Worm (Caenorhabditis elegans) whole organism, late embryonic: Measurements from ENCODE around the gene M163.8.

ENCODE experiments used
- C08G9.2 ChIP-seq: sonication (generic microtip); optimal IDR thresholded peaks from 2 replicates; lab custom pipeline; 2016; ENCODE audit warnings: mild to moderate bottlenecking, missing genetic modification characterization, moderate library complexity, missing compliant biosample characterization
- F13H6.1 ChIP-seq: sonication (generic microtip); optimal IDR thresholded peaks from 2 replicates; lab custom pipeline; 2016; ENCODE audit warnings: missing genetic modification characterization, missing compliant biosample characterization
- K02D7.2 ChIP-seq: sonication (generic microtip); optimal IDR thresholded peaks from 2 replicates; lab custom pipeline; 2017; ENCODE audit warnings: mild to moderate bottlenecking, missing genetic modification characterization, missing compliant biosample characterization
- ahr-1 ChIP-seq: sonication (generic microtip); optimal IDR thresholded peaks from 2 replicates; lab custom pipeline; 2016; ENCODE audit warnings: missing genetic modification characterization, missing compliant biosample characterization
- ama-1 ChIP-seq: fragments of 150-350 bp; optimal IDR thresholded peaks from 2 replicates; lab custom pipeline; 2014
- ceh-18 ChIP-seq: sonication (generic microtip); optimal IDR thresholded peaks from 2 replicates; lab custom pipeline; 2016; ENCODE audit warnings: missing genetic modification characterization, missing compliant biosample characterization
- ceh-2 ChIP-seq: sonication (generic microtip); optimal IDR thresholded peaks from 2 replicates; lab custom pipeline; 2016; ENCODE audit warnings: missing genotype, missing genetic modification characterization, missing compliant biosample characterization
- ceh-22 ChIP-seq: sonication (generic microtip); optimal IDR thresholded peaks from 2 replicates; lab custom pipeline; 2017; ENCODE audit warnings: missing biosample characterization, missing genetic modification characterization
- ceh-24 ChIP-seq: sonication (generic microtip); optimal IDR thresholded peaks from 2 replicates; lab custom pipeline; 2016; ENCODE audit warnings: mild to moderate bottlenecking, missing genetic modification characterization, missing compliant biosample characterization
- ceh-30 ChIP-seq: fragments of 150-350 bp; optimal IDR thresholded peaks from 2 replicates; lab custom pipeline; 2014; ENCODE audit warnings: missing biosample characterization, missing genetic modification characterization
- ceh-34 ChIP-seq: sonication (generic microtip); optimal IDR thresholded peaks from 2 replicates; lab custom pipeline; 2016; ENCODE audit warnings: mild to moderate bottlenecking, missing genetic modification characterization, missing compliant biosample characterization
- ceh-6 ChIP-seq: fragments of 200-800 bp; sonication (Bioruptor generic); optimal IDR thresholded peaks from 2 replicates; lab custom pipeline; 2018; ENCODE audit warnings: mild to moderate bottlenecking, missing genetic modification characterization, missing compliant biosample characterization
- che-1 ChIP-seq: sonication (generic microtip); optimal IDR thresholded peaks from 2 replicates; lab custom pipeline; 2016; ENCODE audit warnings: mild to moderate bottlenecking, missing genetic modification characterization, missing compliant biosample characterization
- dmd-4 ChIP-seq: sonication (generic microtip); optimal IDR thresholded peaks from 2 replicates; lab custom pipeline; 2016; ENCODE audit warnings: borderline replicate concordance, missing genetic modification characterization, missing compliant biosample characterization
- dve-1 ChIP-seq: sonication (generic microtip); optimal IDR thresholded peaks from 2 replicates; lab custom pipeline; 2017; ENCODE audit warnings: antibody characterized with exemption, mild to moderate bottlenecking, missing genetic modification characterization, missing compliant biosample characterization
- elt-2 ChIP-seq: sonication (generic microtip); optimal IDR thresholded peaks from 2 replicates; lab custom pipeline; 2016; ENCODE audit warnings: missing genetic modification reagents, missing genetic modification characterization, missing compliant biosample characterization
- ets-4 ChIP-seq: sonication (generic microtip); optimal IDR thresholded peaks from 2 replicates; lab custom pipeline; 2016; ENCODE audit warnings: missing genetic modification characterization, missing compliant biosample characterization
- eyg-1 ChIP-seq: sonication (generic microtip); optimal IDR thresholded peaks from 2 replicates; lab custom pipeline; 2016; ENCODE audit warnings: missing genotype, missing genetic modification characterization, missing compliant biosample characterization
- fax-1 ChIP-seq: sonication (generic microtip); optimal IDR thresholded peaks from 2 replicates; lab custom pipeline; 2016; ENCODE audit warnings: missing genotype, missing genetic modification characterization, missing compliant biosample characterization
- fkh-10 ChIP-seq: fragments of 150-350 bp; optimal IDR thresholded peaks from 2 replicates; lab custom pipeline; 2014; ENCODE audit warnings: missing biosample characterization, missing genetic modification reagents, missing genetic modification characterization
- fkh-6 ChIP-seq: sonication (generic microtip); optimal IDR thresholded peaks from 2 replicates; lab custom pipeline; 2016; ENCODE audit warnings: missing genetic modification characterization, missing compliant biosample characterization
- hlh-13 ChIP-seq: fragments of 200-800 bp; sonication (Bioruptor generic); optimal IDR thresholded peaks from 2 replicates; lab custom pipeline; 2018; ENCODE audit warnings: mild to moderate bottlenecking, missing genetic modification characterization, missing compliant biosample characterization
- hlh-15 ChIP-seq: sonication (generic microtip); optimal IDR thresholded peaks from 2 replicates; lab custom pipeline; 2016; ENCODE audit warnings: missing genetic modification characterization, missing compliant biosample characterization
- hlh-30 ChIP-seq: sonication (generic microtip); optimal IDR thresholded peaks from 2 replicates; lab custom pipeline; 2017; ENCODE audit warnings: antibody characterized with exemption, missing genetic modification characterization, missing compliant biosample characterization; ENCODE audit not compliant: insufficient read depth
- lin-11 ChIP-seq: fragments of 200-800 bp; sonication (Bioruptor generic); optimal IDR thresholded peaks from 2 replicates; lab custom pipeline; 2018; ENCODE audit warnings: mild to moderate bottlenecking, missing genetic modification characterization, missing compliant biosample characterization
- mec-3 ChIP-seq: sonication (generic microtip); optimal IDR thresholded peaks from 2 replicates; lab custom pipeline; 2016; ENCODE audit warnings: borderline replicate concordance, missing genetic modification characterization, missing compliant biosample characterization
- nhr-11 ChIP-seq: fragments of 150-350 bp; optimal IDR thresholded peaks from 2 replicates; lab custom pipeline; 2014; ENCODE audit warnings: missing biosample characterization, missing genetic modification characterization
- nhr-232 ChIP-seq: sonication (generic microtip); optimal IDR thresholded peaks from 2 replicates; lab custom pipeline; 2016; ENCODE audit warnings: missing genetic modification characterization, missing compliant biosample characterization
- pag-3 ChIP-seq: sonication (generic microtip); optimal IDR thresholded peaks from 2 replicates; lab custom pipeline; 2016; ENCODE audit warnings: missing compliant biosample characterization, missing genetic modification characterization, borderline replicate concordance
- pat-9 ChIP-seq: fragments of 200-800 bp; sonication (Bioruptor generic); optimal IDR thresholded peaks from 2 replicates; lab custom pipeline; 2018; ENCODE audit warnings: mild to moderate bottlenecking, missing genetic modification characterization, moderate library complexity, missing compliant biosample characterization
- pax-1 ChIP-seq: fragments of 150-350 bp; optimal IDR thresholded peaks from 2 replicates; lab custom pipeline; 2014; ENCODE audit warnings: missing biosample characterization, missing genetic modification characterization
- pha-2 ChIP-seq: sonication (generic microtip); optimal IDR thresholded peaks from 2 replicates; lab custom pipeline; 2017; ENCODE audit warnings: mild to moderate bottlenecking, missing genetic modification characterization, missing compliant biosample characterization
- pha-4 ChIP-seq: fragments of 150-350 bp; optimal IDR thresholded peaks from 2 replicates; lab custom pipeline; 2018; ENCODE audit warnings: missing biosample characterization, missing genetic modification reagents, missing genetic modification characterization
- pqm-1 ChIP-seq: sonication (generic microtip); optimal IDR thresholded peaks from 2 replicates; lab custom pipeline; 2016; ENCODE audit warnings: missing genetic modification characterization, missing compliant biosample characterization
- ref-2 ChIP-seq: sonication (generic microtip); optimal IDR thresholded peaks from 2 replicates; lab custom pipeline; 2016; ENCODE audit warnings: missing genetic modification characterization, missing compliant biosample characterization
- sdc-2 ChIP-seq: sonication (generic microtip); optimal IDR thresholded peaks from 2 replicates; lab custom pipeline; 2016; ENCODE audit warnings: missing genotype, missing genetic modification characterization, missing compliant biosample characterization
- sox-2 ChIP-seq: fragments of 200-800 bp; sonication (Bioruptor generic); IDR thresholded peaks from 2 replicates; pipeline ENCODE4 v1.3.6; 2022; ENCODE audit warnings: missing genetic modification reagents, missing genetic modification characterization, missing compliant biosample characterization
- sox-4 ChIP-seq: sonication (generic microtip); optimal IDR thresholded peaks from 2 replicates; lab custom pipeline; 2017; ENCODE audit warnings: mild to moderate bottlenecking, missing genetic modification characterization, inconsistent platforms, missing compliant biosample characterization
- syd-9 ChIP-seq: sonication (generic microtip); optimal IDR thresholded peaks from 2 replicates; lab custom pipeline; 2016; ENCODE audit warnings: mild to moderate bottlenecking, missing genetic modification characterization, moderate library complexity, missing compliant biosample characterization
- ttx-3 ChIP-seq: sonication (generic microtip); optimal IDR thresholded peaks from 2 replicates; lab custom pipeline; 2016; ENCODE audit warnings: missing genetic modification reagents, missing genetic modification characterization, missing compliant biosample characterization
- unc-3 ChIP-seq, 2 experiments: fragments of 200-800 bp in 1 of 2; sonication (Bioruptor generic) in 1 of 2; sonication (generic microtip) in 1 of 2; conservative IDR thresholded peaks in 1 of 2; optimal IDR thresholded peaks in 1 of 2; 2 replicates each; pipeline versions ENCODE4 v1.3.6 to Lab custom; 2016 to 2022; ENCODE audit warnings: missing compliant biosample characterization in 2 of 2, missing genetic modification characterization in 2 of 2, missing genetic modification reagents in 1 of 2
- unc-42 ChIP-seq: sonication (generic microtip); optimal IDR thresholded peaks from 2 replicates; lab custom pipeline; 2016; ENCODE audit warnings: missing genotype, missing genetic modification characterization, missing compliant biosample characterization
- unc-55 ChIP-seq: sonication (generic microtip); optimal IDR thresholded peaks from 2 replicates; lab custom pipeline; 2017; ENCODE audit warnings: missing biosample characterization, missing genetic modification reagents, missing genetic modification characterization
- zip-5 ChIP-seq: sonication (generic microtip); optimal IDR thresholded peaks from 2 replicates; lab custom pipeline; 2016; ENCODE audit warnings: missing genetic modification characterization, missing compliant biosample characterization

M163.8 gene

DNA sequence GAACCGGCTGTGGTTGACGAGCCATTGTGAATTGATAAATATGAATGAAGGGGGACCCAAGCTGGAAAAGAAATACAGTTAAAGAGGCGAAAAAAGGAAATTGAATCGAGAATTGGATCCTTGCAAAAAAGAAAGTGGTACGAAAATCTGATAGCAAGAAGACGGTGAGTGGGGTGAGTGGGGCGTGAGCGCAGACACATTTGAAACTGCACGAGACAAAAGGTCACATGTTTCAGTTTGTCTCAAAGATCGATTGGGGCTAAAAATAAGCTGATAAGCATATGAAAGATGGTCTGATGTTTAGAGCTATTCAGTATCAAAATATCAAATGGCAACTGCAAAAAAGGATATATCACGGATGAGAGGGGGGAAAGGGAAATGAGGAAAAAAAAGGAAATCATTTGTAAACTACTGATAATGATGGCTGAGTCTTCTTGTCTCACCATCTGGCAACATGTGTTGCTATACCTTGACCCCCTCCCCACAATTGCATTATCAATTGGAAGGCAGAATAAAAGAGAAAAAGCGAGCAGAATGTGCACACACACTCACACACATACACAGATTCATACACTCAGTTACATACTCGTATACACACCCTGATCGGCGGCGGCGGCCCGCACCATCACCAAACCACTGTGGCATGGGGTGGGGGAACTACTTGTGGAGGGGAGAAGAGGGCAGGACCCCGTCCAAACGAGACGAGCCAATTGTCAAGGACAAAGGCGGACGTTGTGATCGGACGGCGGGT lies 19.0 kb downstream of the M163.8 start, which contains the start of gene M163.1 (continued):
- no peak for TF ChIP-seq sox-4 (tag; lab: Kevin White, UChicago)
- TF ChIP-seq sdc-2: peak; percentile 38
- peak; percentile 3 for TF ChIP-seq unc-42 (tag; lab: Kevin White, UChicago)
- no peak for TF ChIP-seq F13H6.1 (tag; lab: Kevin White, UChicago)
- TF ChIP-seq fkh-10 (GFP tag; lab: Kevin White, UChicago): no peak
- TF ChIP-seq unc-55 (GFP tag; lab: Kevin White, UChicago): no peak
- TF ChIP-seq ttx-3: no peak
- TF ChIP-seq nhr-232 (tag; lab: Kevin White, UChicago): peak; percentile 3
- no peak for TF ChIP-seq pha-4
- TF ChIP-seq fkh-6 (tag; lab: Kevin White, UChicago): no peak
- peak; percentile 1 for TF ChIP-seq hlh-30 (tag; lab: Kevin White, UChicago)
- peak; percentile 0 for TF ChIP-seq ceh-18 (tag; lab: Kevin White, UChicago)
- TF ChIP-seq ceh-2 (tag; lab: Kevin White, UChicago): peak; percentile 22
- TF ChIP-seq hlh-15 (tag; lab: Kevin White, UChicago): no peak
- no peak for TF ChIP-seq ceh-22 (tag; lab: Kevin White, UChicago)
- TF ChIP-seq unc-3 (GFP tag; conservative IDR thresholded peaks at IDR 0.05; lab: Robert Waterston, UW): no peak
- TF ChIP-seq unc-3 (tag; optimal IDR thresholded peaks at IDR 0.05; lab: Kevin White, UChicago): no peak
- no peak for TF ChIP-seq ref-2 (tag; lab: Kevin White, UChicago)
- no peak for TF ChIP-seq ceh-30
- no peak for TF ChIP-seq syd-9 (tag; lab: Kevin White, UChicago)
- TF ChIP-seq sox-2 (GFP tag; lab: Robert Waterston, UW): peak; percentile 3; the same call in 1 of the 2 replicates
- TF ChIP-seq lin-11 (tag; lab: Kevin White, UChicago): no peak
- no peak for TF ChIP-seq C08G9.2 (tag; lab: Kevin White, UChicago)

DNA sequence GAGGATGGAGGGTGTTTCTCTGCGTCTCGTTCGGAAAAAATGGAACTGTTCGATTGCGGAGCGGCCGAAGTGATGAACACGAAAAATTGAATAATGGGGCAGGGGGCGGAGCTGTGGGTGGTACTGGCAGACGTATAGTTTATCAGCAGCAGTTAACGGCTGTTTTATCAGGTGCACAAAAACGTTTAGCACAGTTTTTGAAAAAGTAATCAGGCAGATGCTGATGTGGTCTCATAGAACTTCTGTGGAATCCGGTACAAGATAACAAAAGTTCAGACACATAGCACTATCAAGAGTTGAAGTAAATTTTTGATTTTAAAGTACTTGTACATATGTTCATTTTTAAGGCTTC lies 19.6 kb downstream of the M163.8 start:
- TF ChIP-seq ref-2 (tag; lab: Kevin White, UChicago): peak; percentile 33
- peak; percentile 68 for TF ChIP-seq elt-2 (tag; lab: Kevin White, UChicago)
- no peak for TF ChIP-seq pat-9 (tag; lab: Kevin White, UChicago)
- no peak for TF ChIP-seq mec-3

- TF ChIP-seq dmd-4 (tag; lab: Kevin White, UChicago) (no peak), nhr-11 (tag; lab: Kevin White, UChicago) (no peak), pag-3 (tag; lab: Kevin White, UChicago) (no peak), ahr-1 (tag; lab: Kevin White, UChicago) (no peak), hlh-13 (GFP tag; lab: Kevin White, UChicago) (no peak), pax-1 (tag; lab: Kevin White, UChicago) (no peak), hlh-15 (tag; lab: Kevin White, UChicago) (no peak), unc-42 (tag; lab: Kevin White, UChicago) (no peak), ceh-30 (no peak), ceh-24 (tag; lab: Kevin White, UChicago) (no peak), syd-9 (tag; lab: Kevin White, UChicago) (no peak), ref-2 (tag; lab: Kevin White, UChicago) (peak; percentile 34), lin-11 (tag; lab: Kevin White, UChicago) (no peak), ceh-18 (tag; lab: Kevin White, UChicago) (peak; percentile 53), fax-1 (no peak), eyg-1 (tag; lab: Kevin White, UChicago) (no peak), pat-9 (tag; lab: Kevin White, UChicago) (no peak), unc-55 (GFP tag; lab: Kevin White, UChicago) (no peak), ceh-34 (no peak), sox-4 (tag; lab: Kevin White, UChicago) (no peak), pqm-1 (tag; lab: Kevin White, UChicago) (peak; percentile 14), K02D7.2 (tag; lab: Kevin White, UChicago) (no peak), ceh-2 (tag; lab: Kevin White, UChicago) (peak; percentile 8), zip-5 (tag; lab: Kevin White, UChicago) (no peak), ama-1 (no peak), C08G9.2 (tag; lab: Kevin White, UChicago) (no peak), mec-3 (no peak), che-1 (tag; lab: Kevin White, UChicago) (no peak), dve-1 (peak; percentile 25), ceh-6 (GFP tag; lab: Kevin White, UChicago) (no peak), ets-4 (tag; lab: Kevin White, UChicago) (no peak), pha-2 (tag; lab: Kevin White, UChicago) (no peak), elt-2 (tag; lab: Kevin White, UChicago) (peak; percentile 72)
Observed at ce11 chrX:14505578-14506353, 20.8 kb downstream of the M163.8 start.
